Fruit fly (Drosophila melanogaster) whole organism, larva: ENCODE measurements around the gene P5cr.

Experiments used
- noc ChIP-seq: fragments of 200-800 bp; sonication (Bioruptor generic); optimal IDR thresholded peaks from 3 replicates; lab custom pipeline; 2019; ENCODE audit warnings: missing biosample characterization, mild to moderate bottlenecking, missing genetic modification characterization, moderate library complexity

Gene P5cr

dm6 chr3R:19075135-19075534 is 46.4 kb downstream of the P5cr start:
- no peak for TF ChIP-seq noc (tag; lab: Kevin White, UChicago)

DNA sequence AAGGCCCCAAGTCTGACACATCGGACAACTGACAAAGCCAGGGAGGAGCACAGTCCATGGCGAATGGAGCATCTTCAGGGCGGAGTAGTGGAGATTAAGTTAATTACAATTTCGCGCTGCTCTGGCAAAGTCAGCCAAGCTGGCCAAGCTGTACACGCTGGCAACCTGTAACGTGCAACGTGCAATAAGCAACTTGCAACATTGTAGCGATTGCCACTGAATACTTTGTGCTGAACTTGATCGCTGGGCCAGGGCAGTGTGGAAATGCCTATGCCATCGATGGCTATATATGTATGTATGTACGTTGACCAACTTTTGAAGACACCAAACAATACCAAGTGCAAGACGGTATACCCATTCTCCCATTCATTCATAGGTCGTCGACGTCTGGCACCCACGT is 49.1 kb downstream of the P5cr start:
- no peak for TF ChIP-seq noc (tag; lab: Kevin White, UChicago)

DNA sequence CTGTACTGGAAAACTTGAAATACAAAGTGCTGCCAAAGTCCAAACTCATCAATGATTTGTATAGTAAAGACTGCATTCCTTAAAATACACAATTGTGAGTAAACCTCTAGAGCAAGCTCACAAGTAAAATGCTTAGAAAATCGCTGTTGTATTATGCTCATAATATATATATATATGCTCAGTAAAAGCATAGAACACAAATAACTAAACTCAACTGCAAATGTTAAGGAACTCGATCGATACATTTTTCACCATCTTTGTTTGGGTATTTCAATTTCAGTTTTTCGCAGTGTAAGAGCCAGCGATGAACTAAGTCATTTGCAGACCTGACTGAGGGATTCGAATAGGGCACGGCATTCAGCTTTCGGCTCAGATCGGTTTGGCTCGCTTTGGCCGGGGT is 50.4 kb downstream of the P5cr start:
- TF ChIP-seq noc (tag; lab: Kevin White, UChicago) = no peak
